Worm (Caenorhabditis elegans) whole organism, L4/young adult: Measurements from ENCODE around the gene C26E1.2.

Experiments used
- W03F9.2 ChIP-seq: fragments of 150-350 bp; optimal IDR thresholded peaks from 2 replicates; lab custom pipeline; 2014; ENCODE audit warnings: missing biosample characterization, missing genetic modification characterization
- him-1 ChIP-seq: sonication (generic microtip); optimal IDR thresholded peaks from 2 replicates; lab custom pipeline; 2016; ENCODE audit warnings: missing genotype, missing genetic modification reagents, missing genetic modification characterization, missing compliant biosample characterization

- TF ChIP-seq him-1 (tag; lab: Kevin White, UChicago) (no peak), W03F9.2 (no peak)
Measured at ce11 chrV:13266630-13267029, 38.3 kb upstream of the C26E1.2 start.
